Worm (Caenorhabditis elegans) whole organism, young adult: ENCODE measurements around the gene C04H5.7.

ENCODE experiments used
- B0035.1 ChIP-seq: sonication (generic microtip); optimal IDR thresholded peaks from 2 replicates; lab custom pipeline; 2016; ENCODE audit warnings: missing genetic modification characterization, mild to moderate bottlenecking, missing compliant biosample characterization, missing genotype, missing genetic modification reagents
- B0261.1 ChIP-seq: sonication (generic microtip); optimal IDR thresholded peaks from 2 replicates; lab custom pipeline; 2016; ENCODE audit warnings: mild to moderate bottlenecking, missing genetic modification characterization, moderate library complexity, missing compliant biosample characterization
- aptf-2 ChIP-seq: fragments of 200-800 bp; sonication (Bioruptor generic); conservative IDR thresholded peaks from 2 replicates; pipeline ENCODE4 v1.3.6; 2022; ENCODE audit warnings: missing genetic modification reagents, missing genetic modification characterization, missing compliant biosample characterization
- aptf-3 ChIP-seq: fragments of 200-800 bp; sonication (Bioruptor generic); IDR thresholded peaks from 2 replicates; pipeline ENCODE4 v1.3.6; 2022; ENCODE audit warnings: missing genetic modification characterization, missing compliant biosample characterization
- chd-7 ChIP-seq: sonication (generic microtip); optimal IDR thresholded peaks from 2 replicates; lab custom pipeline; 2016; ENCODE audit warnings: mild to moderate bottlenecking, missing genetic modification characterization, moderate library complexity, missing compliant biosample characterization
- dpl-1 ChIP-seq: fragments of 150-350 bp; optimal IDR thresholded peaks from 2 replicates; lab custom pipeline; 2014; ENCODE audit warnings: missing biosample characterization, missing genetic modification reagents, missing genetic modification characterization
- egrh-3 ChIP-seq: fragments of 200-800 bp; sonication (Bioruptor generic); IDR thresholded peaks from 2 replicates; pipeline ENCODE4 v1.3.6; 2022; ENCODE audit warnings: missing genetic modification reagents, missing genetic modification characterization, missing compliant biosample characterization
- lag-1 ChIP-seq: fragments of 200-800 bp; sonication (Bioruptor generic); IDR thresholded peaks from 2 replicates; pipeline ENCODE4 v1.3.6; 2022; ENCODE audit warnings: missing genetic modification reagents, missing genetic modification characterization, missing compliant biosample characterization
- lin-54 ChIP-seq: fragments of 200-800 bp; sonication (Bioruptor generic); optimal IDR thresholded peaks from 2 replicates; lab custom pipeline; 2018; ENCODE audit warnings: mild to moderate bottlenecking, missing genetic modification characterization, missing compliant biosample characterization
- rec-8 ChIP-seq, 2 experiments: sonication (generic microtip); optimal IDR thresholded peaks; 2 replicates each; lab custom pipeline; 2016; ENCODE audit warnings: mild to moderate bottlenecking in 2 of 2, missing genetic modification characterization in 2 of 2, missing genetic modification reagents in 2 of 2, missing genotype in 2 of 2, missing biosample characterization in 1 of 2, missing compliant biosample characterization in 1 of 2, moderate library complexity in 1 of 2
- sea-2 ChIP-seq: fragments of 200-800 bp; sonication (Bioruptor generic); IDR thresholded peaks from 2 replicates; pipeline ENCODE4 v1.3.6; 2022; ENCODE audit warnings: missing genetic modification characterization, missing compliant biosample characterization

The C04H5.7 gene

ce11 chrII:14587407-14587806, 49.7 kb downstream of the C04H5.7 start, which contains the start of gene C01G12.5 (continued):
- no peak for TF ChIP-seq lag-1 (GFP tag; lab: Robert Waterston, UW)

DNA sequence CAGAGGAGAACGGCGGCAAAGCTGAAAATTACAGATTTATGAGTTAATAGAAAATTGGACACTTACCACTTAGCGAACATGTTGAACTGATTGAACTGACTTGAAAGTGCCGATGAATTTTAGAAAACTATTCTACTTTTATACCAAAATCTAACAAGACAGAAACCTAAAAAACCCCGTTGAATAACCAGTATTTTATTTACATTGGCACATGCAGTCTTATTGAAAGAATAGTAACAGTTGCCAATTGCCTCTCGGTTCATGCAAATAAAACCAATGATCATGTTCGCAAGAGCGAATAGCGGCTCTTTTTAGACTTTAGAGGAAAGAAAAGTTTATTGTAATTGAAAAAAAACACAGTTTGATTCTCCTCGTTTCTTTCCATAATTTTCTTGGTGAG, 50.4 kb downstream of the C04H5.7 start, which contains the start of gene nspb-10:
nspb-10 (minus strand) TSS at position 101 of the 400 bp plus-strand sequence.
- TF ChIP-seq B0035.1 (tag; lab: Kevin White, UChicago) = no peak
- no peak for TF ChIP-seq lag-1 (GFP tag; lab: Robert Waterston, UW)
- TF ChIP-seq chd-7 (tag; lab: Kevin White, UChicago) = no peak
- no peak for TF ChIP-seq aptf-2 (GFP tag; lab: Robert Waterston, UW)
- TF ChIP-seq sea-2 (GFP tag; lab: Robert Waterston, UW) = no peak
- TF ChIP-seq egrh-3 (GFP tag; lab: Robert Waterston, UW) = no peak
- TF ChIP-seq aptf-3 (GFP tag; lab: Robert Waterston, UW) = no peak
- no peak for TF ChIP-seq rec-8 (tag; optimal IDR thresholded peaks at IDR 0.05; lab: Kevin White, UChicago)
- no peak for TF ChIP-seq dpl-1 (GFP tag; lab: Kevin White, UChicago)
- no peak for TF ChIP-seq B0261.1
- TF ChIP-seq lin-54 (GFP tag; lab: Kevin White, UChicago) = no peak
- TF ChIP-seq, all 124 proteins: peak for 0
